Worm (Caenorhabditis elegans) whole organism, L3 larva: ENCODE results near the gene mdt-11.

Source experiments
- R02D3.7 ChIP-seq: fragments of 150-350 bp; optimal IDR thresholded peaks from 2 replicates; lab custom pipeline; 2014; ENCODE audit warnings: missing biosample characterization, missing genetic modification characterization
- aly-2 ChIP-seq: fragments of 150-350 bp; optimal IDR thresholded peaks from 2 replicates; lab custom pipeline; 2014; ENCODE audit warnings: missing biosample characterization, missing genetic modification characterization
- ama-1 ChIP-seq: fragments of 150-350 bp; optimal IDR thresholded peaks from 2 replicates; lab custom pipeline; 2018
- ceh-16 ChIP-seq: sonication (generic microtip); optimal IDR thresholded peaks from 2 replicates; lab custom pipeline; 2017; ENCODE audit warnings: missing biosample characterization, missing genetic modification characterization
- ceh-28 ChIP-seq: fragments of 150-350 bp; optimal IDR thresholded peaks from 2 replicates; lab custom pipeline; 2014; ENCODE audit warnings: missing biosample characterization, missing genetic modification reagents, missing genetic modification characterization
- ceh-82 ChIP-seq: fragments of 150-350 bp; optimal IDR thresholded peaks from 2 replicates; lab custom pipeline; 2014; ENCODE audit warnings: missing biosample characterization, missing genetic modification characterization
- ceh-9 ChIP-seq: sonication (generic microtip); optimal IDR thresholded peaks from 2 replicates; lab custom pipeline; 2018; ENCODE audit warnings: missing biosample characterization, missing genetic modification characterization
- daf-12 ChIP-seq: fragments of 150-350 bp; optimal IDR thresholded peaks from 2 replicates; lab custom pipeline; 2014; ENCODE audit warnings: missing biosample characterization, missing genetic modification reagents, missing genetic modification characterization
- egl-27 ChIP-seq: sonication (generic microtip); optimal IDR thresholded peaks from 4 replicates; lab custom pipeline; 2017; ENCODE audit warnings: missing biosample characterization, missing genetic modification reagents, missing genetic modification characterization
- egl-5 ChIP-seq: fragments of 150-350 bp; optimal IDR thresholded peaks from 2 replicates; lab custom pipeline; 2017; ENCODE audit warnings: missing biosample characterization, missing genetic modification reagents, missing genetic modification characterization, inconsistent platforms
- elt-1 ChIP-seq: fragments of 150-350 bp; optimal IDR thresholded peaks from 2 replicates; lab custom pipeline; 2014; ENCODE audit warnings: missing biosample characterization, missing genetic modification characterization
- elt-2 ChIP-seq: sonication (generic microtip); optimal IDR thresholded peaks from 2 replicates; lab custom pipeline; 2016; ENCODE audit warnings: missing genetic modification reagents, mild to moderate bottlenecking, missing genetic modification characterization, missing compliant biosample characterization
- elt-3 ChIP-seq, 3 experiments: fragments of 150-350 bp in 1 of 3; sonication (generic microtip) in 2 of 3; optimal IDR thresholded peaks; 2 replicates in 2 of 3; 4 replicates in 1 of 3; lab custom pipeline; 2014 to 2017; ENCODE audit warnings: missing biosample characterization in 3 of 3, missing genetic modification characterization in 3 of 3
- eor-1 ChIP-seq, 2 experiments: fragments of 150-350 bp; optimal IDR thresholded peaks; 2 replicates each; lab custom pipeline; 2014 to 2018; ENCODE audit warnings: missing biosample characterization in 2 of 2, missing genetic modification characterization in 2 of 2
- fkh-10 ChIP-seq: sonication (generic microtip); optimal IDR thresholded peaks from 2 replicates; lab custom pipeline; 2017; ENCODE audit warnings: missing biosample characterization, missing genetic modification reagents, missing genetic modification characterization
- fkh-2 ChIP-seq: fragments of 150-350 bp; optimal IDR thresholded peaks from 2 replicates; lab custom pipeline; 2014; ENCODE audit warnings: missing biosample characterization, missing genetic modification reagents, missing genetic modification characterization
- fos-1 ChIP-seq: fragments of 150-350 bp; optimal IDR thresholded peaks from 2 replicates; lab custom pipeline; 2014; ENCODE audit warnings: missing biosample characterization, missing genetic modification characterization
- hmg-11 ChIP-seq: sonication (generic microtip); optimal IDR thresholded peaks from 2 replicates; lab custom pipeline; 2016; ENCODE audit warnings: missing genetic modification characterization, missing compliant biosample characterization
- jun-1 ChIP-seq: fragments of 150-350 bp; optimal IDR thresholded peaks from 2 replicates; lab custom pipeline; 2014; ENCODE audit warnings: missing biosample characterization, missing genetic modification reagents, missing genetic modification characterization
- lin-15B ChIP-seq: fragments of 150-350 bp; optimal IDR thresholded peaks from 2 replicates; lab custom pipeline; 2014; ENCODE audit warnings: missing biosample characterization, missing genetic modification characterization
- lin-39 ChIP-seq: fragments of 150-350 bp; optimal IDR thresholded peaks from 2 replicates; lab custom pipeline; 2018; ENCODE audit warnings: missing biosample characterization, missing genetic modification reagents, missing genetic modification characterization
- lsy-12 ChIP-seq: sonication (generic microtip); optimal IDR thresholded peaks from 2 replicates; lab custom pipeline; 2016; ENCODE audit warnings: mild to moderate bottlenecking, missing genetic modification characterization, missing compliant biosample characterization
- mdl-1 ChIP-seq: fragments of 150-350 bp; optimal IDR thresholded peaks from 2 replicates; lab custom pipeline; 2014; ENCODE audit warnings: missing biosample characterization, missing genetic modification characterization
- mml-1 ChIP-seq: fragments of 150-350 bp; sonication (generic microtip); optimal IDR thresholded peaks from 3 replicates; lab custom pipeline; 2014; ENCODE audit warnings: missing biosample characterization, missing genetic modification characterization
- nfya-1 ChIP-seq: sonication (generic microtip); optimal IDR thresholded peaks from 2 replicates; lab custom pipeline; 2017; ENCODE audit warnings: missing genetic modification characterization, mild to moderate bottlenecking, missing compliant biosample characterization, antibody characterized with exemption, moderate library complexity; ENCODE audit not compliant: insufficient read depth
- nhr-11 ChIP-seq: fragments of 150-350 bp; optimal IDR thresholded peaks from 2 replicates; lab custom pipeline; 2014; ENCODE audit warnings: missing biosample characterization, missing genetic modification characterization
- nhr-12 ChIP-seq: fragments of 150-350 bp; optimal IDR thresholded peaks from 2 replicates; lab custom pipeline; 2014; ENCODE audit warnings: missing biosample characterization, missing genetic modification characterization
- nhr-23 ChIP-seq: fragments of 150-350 bp; optimal IDR thresholded peaks from 2 replicates; lab custom pipeline; 2014; ENCODE audit warnings: missing biosample characterization, missing genetic modification reagents, missing genetic modification characterization
- nhr-237 ChIP-seq: fragments of 150-350 bp; optimal IDR thresholded peaks from 2 replicates; lab custom pipeline; 2014; ENCODE audit warnings: missing biosample characterization, missing genetic modification characterization
- nhr-25 ChIP-seq: sonication (generic microtip); optimal IDR thresholded peaks from 2 replicates; lab custom pipeline; 2017; ENCODE audit warnings: missing biosample characterization, missing genetic modification characterization
- nhr-28 ChIP-seq: fragments of 150-350 bp; optimal IDR thresholded peaks from 2 replicates; lab custom pipeline; 2014; ENCODE audit warnings: missing biosample characterization, missing genetic modification characterization
- nhr-43 ChIP-seq: sonication (generic microtip); optimal IDR thresholded peaks from 2 replicates; lab custom pipeline; 2016; ENCODE audit warnings: mild to moderate bottlenecking, missing genetic modification characterization, missing compliant biosample characterization; ENCODE audit not compliant: poor library complexity, severe bottlenecking
- nhr-67 ChIP-seq: fragments of 150-350 bp; optimal IDR thresholded peaks from 2 replicates; lab custom pipeline; 2014; ENCODE audit warnings: missing biosample characterization, missing genetic modification characterization
- nhr-76 ChIP-seq: fragments of 150-350 bp; sonication (generic microtip); optimal IDR thresholded peaks from 5 replicates; lab custom pipeline; 2014; ENCODE audit warnings: missing biosample characterization, missing genetic modification characterization
- nhr-77 ChIP-seq: fragments of 150-350 bp; optimal IDR thresholded peaks from 2 replicates; lab custom pipeline; 2014; ENCODE audit warnings: missing biosample characterization, missing genetic modification characterization
- pha-4 ChIP-seq: fragments of 150-350 bp; optimal IDR thresholded peaks from 2 replicates; lab custom pipeline; 2014; ENCODE audit warnings: missing biosample characterization, missing genetic modification reagents, missing genetic modification characterization
- pqm-1 ChIP-seq: fragments of 150-350 bp; optimal IDR thresholded peaks from 2 replicates; lab custom pipeline; 2017; ENCODE audit warnings: missing biosample characterization, missing genetic modification characterization, inconsistent platforms
- sea-2 ChIP-seq: fragments of 150-350 bp; sonication (generic microtip); optimal IDR thresholded peaks from 4 replicates; lab custom pipeline; 2014; ENCODE audit warnings: missing biosample characterization, missing genetic modification reagents, missing genetic modification characterization
- skn-1 ChIP-seq: fragments of 150-350 bp; optimal IDR thresholded peaks from 2 replicates; lab custom pipeline; 2014; ENCODE audit warnings: missing biosample characterization, missing genetic modification characterization
- tbx-2 ChIP-seq: sonication (generic microtip); optimal IDR thresholded peaks from 2 replicates; lab custom pipeline; 2016; ENCODE audit warnings: mild to moderate bottlenecking, missing genetic modification characterization, missing compliant biosample characterization
- unc-39 ChIP-seq: sonication (generic microtip); optimal IDR thresholded peaks from 4 replicates; lab custom pipeline; 2017; ENCODE audit warnings: missing biosample characterization, missing genetic modification characterization
- zag-1 ChIP-seq: fragments of 150-350 bp; optimal IDR thresholded peaks from 2 replicates; lab custom pipeline; 2014; ENCODE audit warnings: missing biosample characterization, missing genetic modification characterization
- ztf-11 ChIP-seq: fragments of 150-350 bp; optimal IDR thresholded peaks from 2 replicates; lab custom pipeline; 2014; ENCODE audit warnings: missing biosample characterization, missing genetic modification characterization
- ztf-4 ChIP-seq: fragments of 150-350 bp; optimal IDR thresholded peaks from 2 replicates; lab custom pipeline; 2014; ENCODE audit warnings: missing biosample characterization, missing genetic modification characterization

The mdt-11 gene

DNA sequence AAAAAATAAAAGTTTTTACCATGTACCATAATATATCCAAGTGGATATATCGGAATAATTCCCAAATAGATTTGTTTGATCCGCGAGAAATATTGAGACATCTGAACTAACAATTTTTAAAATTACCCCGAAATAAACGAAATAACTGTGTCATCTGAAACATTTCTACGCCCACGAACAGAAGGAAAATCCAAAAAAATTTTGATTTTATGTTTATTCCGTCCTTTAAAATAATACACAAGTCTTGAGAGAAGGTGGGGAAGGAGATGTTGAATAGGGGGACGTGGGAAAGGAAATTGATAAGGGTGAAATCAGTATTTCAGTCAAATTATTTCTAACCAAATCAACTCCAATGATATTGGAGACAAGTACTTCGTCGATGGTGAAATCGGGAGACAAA lies 12.3 kb upstream of the mdt-11 start, which contains the start of gene R144.11:
R144.11 (minus strand) TSS at position 101 of the 400 bp plus-strand sequence.
- TF ChIP-seq nhr-11 (tag; lab: Kevin White, UChicago) (no peak), unc-39 (tag; lab: Kevin White, UChicago) (no peak), ceh-9 (no peak), pha-4 (tag; lab: Kevin White, UChicago) (no peak), egl-27 (tag; lab: Kevin White, UChicago) (no peak), ceh-28 (tag; lab: Kevin White, UChicago) (no peak), lin-15B (tag; lab: Kevin White, UChicago) (no peak), fkh-2 (no peak), lsy-12 (tag; lab: Kevin White, UChicago) (no peak), nhr-77 (tag; lab: Kevin White, UChicago) (no peak), ama-1 (lab: Kevin White, UChicago) (no peak), elt-1 (no peak), fos-1 (tag; lab: Kevin White, UChicago) (no peak), nhr-23 (tag; lab: Kevin White, UChicago) (no peak), jun-1 (tag; lab: Kevin White, UChicago) (no peak), nhr-76 (tag; lab: Kevin White, UChicago) (no peak), nhr-43 (tag; lab: Kevin White, UChicago) (no peak)

- no peak for TF ChIP-seq R02D3.7 (tag; lab: Kevin White, UChicago)
Observed at ce11 chrIII:5010723-5011122, 10.3 kb upstream of the mdt-11 start.

DNA sequence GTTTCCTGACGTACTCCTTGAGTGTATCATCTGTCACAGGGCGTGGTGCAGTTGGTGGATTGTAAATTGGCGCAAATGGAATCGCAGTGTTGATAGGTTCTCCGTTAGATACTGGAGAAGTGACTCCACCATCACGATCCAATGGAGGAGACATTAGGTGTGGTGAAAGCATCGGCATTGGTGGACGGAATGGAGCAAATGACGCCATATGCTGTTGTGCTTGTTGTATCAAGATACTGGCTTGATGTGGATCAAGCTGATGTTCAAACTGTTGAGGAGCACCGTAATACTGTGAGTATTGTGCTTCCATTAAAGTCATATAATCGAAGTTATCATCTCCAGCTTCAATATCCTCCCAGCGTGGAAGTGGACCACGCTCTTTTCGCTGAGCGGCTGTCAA lies 8.6 kb upstream of the mdt-11 start:
- TF ChIP-seq aly-2 (tag; lab: Kevin White, UChicago), result no peak
- no peak for TF ChIP-seq elt-3 (tag; optimal IDR thresholded peaks at IDR 0.05; lab: Kevin White, UChicago)
- no peak for TF ChIP-seq eor-1 (tag; optimal IDR thresholded peaks at IDR 0.05; lab: Kevin White, UChicago)
- TF ChIP-seq ceh-28 (tag; lab: Kevin White, UChicago), result no peak
- TF ChIP-seq fkh-2, result no peak
- TF ChIP-seq ceh-16 (tag; lab: Kevin White, UChicago), result no peak
- TF ChIP-seq nhr-11 (tag; lab: Kevin White, UChicago), result no peak
- no peak for TF ChIP-seq nhr-76 (tag; lab: Kevin White, UChicago)
- no peak for TF ChIP-seq egl-5
- no peak for TF ChIP-seq nfya-1

DNA sequence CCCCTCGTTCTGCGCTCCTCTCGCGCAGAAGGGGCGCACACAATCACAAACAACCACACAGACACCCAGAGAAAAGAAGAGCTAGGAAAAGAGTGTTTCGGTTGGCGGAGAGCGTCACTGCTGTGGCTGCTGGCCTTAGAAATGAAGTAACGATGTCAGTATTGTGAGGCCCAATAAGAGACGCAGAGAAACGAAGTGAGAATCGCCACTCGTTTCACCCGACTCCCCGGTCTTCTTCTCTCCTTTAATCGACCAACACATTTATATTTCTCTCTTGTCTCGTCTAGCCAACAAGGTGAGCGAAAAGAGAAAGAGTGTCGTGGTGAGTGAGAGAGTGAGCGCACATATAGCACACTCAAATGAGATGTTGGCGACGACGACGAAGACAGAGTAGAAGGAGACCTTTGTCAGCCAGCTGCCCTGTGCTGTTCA lies 7.1 kb upstream of the mdt-11 start:
- TF ChIP-seq pha-4 (tag; lab: Kevin White, UChicago) (peak; percentile 87), mml-1 (tag; lab: Kevin White, UChicago) (no peak), nhr-28 (no peak), jun-1 (tag; lab: Kevin White, UChicago) (peak; percentile 90), nhr-11 (tag; lab: Kevin White, UChicago) (peak; percentile 89), ztf-4 (tag; lab: Kevin White, UChicago) (peak; percentile 66), ceh-16 (tag; lab: Kevin White, UChicago) (peak; percentile 12), unc-39 (tag; lab: Kevin White, UChicago) (no peak), egl-27 (tag; lab: Kevin White, UChicago) (peak; percentile 64), fos-1 (tag; lab: Kevin White, UChicago) (peak; percentile 15), nhr-77 (tag; lab: Kevin White, UChicago) (no peak), tbx-2 (tag; lab: Kevin White, UChicago) (peak; percentile 76), nhr-12 (tag; lab: Kevin White, UChicago) (no peak), lin-39 (tag; lab: Kevin White, UChicago) (peak; percentile 95), mdl-1 (tag; lab: Kevin White, UChicago) (peak; percentile 41), nhr-76 (tag; lab: Kevin White, UChicago) (no peak), ceh-9 (no peak), nhr-237 (no peak), elt-3 (tag; optimal IDR thresholded peaks at IDR 0.05; lab: Kevin White, UChicago) (no peak), ama-1 (lab: Kevin White, UChicago) (peak; percentile 44), nhr-23 (tag; lab: Kevin White, UChicago) (peak; percentile 83), fkh-10 (GFP tag; lab: Kevin White, UChicago) (peak; percentile 12), nhr-25 (peak; percentile 91), pqm-1 (tag; lab: Kevin White, UChicago) (peak; percentile 38), R02D3.7 (tag; lab: Kevin White, UChicago) (peak; percentile 55), nfya-1 (peak; percentile 91), nhr-67 (no peak), ceh-28 (tag; lab: Kevin White, UChicago) (peak; percentile 75), skn-1 (tag; lab: Kevin White, UChicago) (peak; percentile 38), sea-2 (no peak), daf-12 (tag; lab: Kevin White, UChicago) (no peak), aly-2 (tag; lab: Kevin White, UChicago) (no peak), hmg-11 (peak; percentile 93), lsy-12 (tag; lab: Kevin White, UChicago) (peak; percentile 76), ztf-11 (tag; lab: Kevin White, UChicago) (no peak), ceh-82 (tag; lab: Kevin White, UChicago) (no peak), nhr-43 (tag; lab: Kevin White, UChicago) (no peak), fkh-2 (no peak), lin-15B (tag; lab: Kevin White, UChicago) (peak; percentile 73), elt-2 (peak; percentile 66), zag-1 (no peak)
